Fruit fly (Drosophila melanogaster) whole organism, wandering third instar larva: ENCODE data around the gene CG14024.

Experiments used
- Abd-B ChIP-seq: fragments of >200 bp; optimal IDR thresholded peaks from 2 replicates; lab custom pipeline; 2017; ENCODE audit warnings: missing biosample characterization, missing genetic modification characterization
- CG32264 ChIP-seq: fragments of 200-800 bp; sonication (Bioruptor generic); optimal IDR thresholded peaks from 2 replicates; lab custom pipeline; 2016; ENCODE audit warnings: missing biosample characterization, missing genetic modification characterization
- CG9705 ChIP-seq: fragments of 200-800 bp; sonication (Bioruptor generic); optimal IDR thresholded peaks from 2 replicates; lab custom pipeline; 2018; ENCODE audit warnings: missing biosample characterization, mild to moderate bottlenecking, missing genetic modification characterization
- CrebA ChIP-seq: fragments of 200-800 bp; sonication (Bioruptor generic); optimal IDR thresholded peaks from 2 replicates; lab custom pipeline; 2016; ENCODE audit warnings: missing biosample characterization, mild to moderate bottlenecking, missing genetic modification characterization, borderline replicate concordance
- Dfd ChIP-seq: fragments of >200 bp; optimal IDR thresholded peaks from 2 replicates; lab custom pipeline; 2017; ENCODE audit warnings: missing biosample characterization, missing genetic modification characterization
- Dif ChIP-seq: fragments of 200-275, 200-300 bp; sonication (Bioruptor generic); optimal IDR thresholded peaks from 2 replicates; lab custom pipeline; 2018; ENCODE audit warnings: missing biosample characterization, missing genetic modification characterization; ENCODE audit not compliant: partially characterized antibody
- GATAd ChIP-seq: sonication (Bioruptor generic); optimal IDR thresholded peaks from 2 replicates; lab custom pipeline; 2016; ENCODE audit warnings: missing biosample characterization, missing genetic modification characterization
- HLH106 ChIP-seq: fragments of 200-800 bp; optimal IDR thresholded peaks from 3 replicates; lab custom pipeline; 2019; ENCODE audit warnings: missing biosample characterization, mild to moderate bottlenecking, missing genetic modification characterization, moderate library complexity
- Hnf4 ChIP-seq: fragments of 200-800 bp; sonication (Bioruptor generic); optimal IDR thresholded peaks from 2 replicates; lab custom pipeline; 2016; ENCODE audit warnings: missing biosample characterization, mild to moderate bottlenecking, missing genetic modification characterization
- Hr78 ChIP-seq: fragments of >200 bp; optimal IDR thresholded peaks from 2 replicates; lab custom pipeline; 2017; ENCODE audit warnings: missing biosample characterization, missing genetic modification characterization
- Hr83 ChIP-seq: fragments of 200-300 bp; sonication (Bioruptor generic); optimal IDR thresholded peaks from 2 replicates; lab custom pipeline; 2016; ENCODE audit warnings: missing biosample characterization, mild to moderate bottlenecking, missing genetic modification characterization, moderate library complexity; ENCODE audit not compliant: poor library complexity, severe bottlenecking
- Jra ChIP-seq: sonication (Bioruptor generic); optimal IDR thresholded peaks from 2 replicates; lab custom pipeline; 2016; ENCODE audit warnings: missing biosample characterization, missing genetic modification characterization
- Mio ChIP-seq: sonication (Bioruptor generic); optimal IDR thresholded peaks from 2 replicates; lab custom pipeline; 2016; ENCODE audit warnings: missing biosample characterization, missing genetic modification characterization
- Myc ChIP-seq: fragments of >200 bp; optimal IDR thresholded peaks from 2 replicates; lab custom pipeline; 2017
- N ChIP-seq: fragments of >200 bp; optimal IDR thresholded peaks from 2 replicates; lab custom pipeline; 2018; ENCODE audit warnings: missing biosample characterization, missing external identifiers, missing genetic modification characterization
- OdsH ChIP-seq: fragments of 200-800 bp; sonication (Bioruptor generic); optimal IDR thresholded peaks from 2 replicates; lab custom pipeline; 2016; ENCODE audit warnings: missing biosample characterization, mild to moderate bottlenecking, missing genetic modification characterization
- Rel ChIP-seq, 2 experiments: fragments of 200-800 bp; sonication (Bioruptor generic) in 1 of 2; optimal IDR thresholded peaks; 2 replicates in 1 of 2; 3 replicates in 1 of 2; lab custom pipeline; 2016 to 2019; ENCODE audit warnings: mild to moderate bottlenecking in 2 of 2, missing biosample characterization in 2 of 2, missing genetic modification characterization in 2 of 2, moderate library complexity in 1 of 2
- Sp1 ChIP-seq: fragments of 200-800 bp; sonication (Bioruptor generic); optimal IDR thresholded peaks from 3 replicates; lab custom pipeline; 2019; ENCODE audit warnings: missing biosample characterization, mild to moderate bottlenecking, missing genetic modification characterization, moderate library complexity
- Vsx2 ChIP-seq: fragments of 200-300, 225-300 bp; sonication (Bioruptor generic); optimal IDR thresholded peaks from 2 replicates; lab custom pipeline; 2018; ENCODE audit warnings: missing biosample characterization, missing genetic modification characterization; ENCODE audit not compliant: partially characterized antibody
- br ChIP-seq: fragments of 200-800 bp; sonication (Bioruptor generic); optimal IDR thresholded peaks from 2 replicates; lab custom pipeline; 2016; ENCODE audit warnings: missing biosample characterization, missing genetic modification characterization
- brk ChIP-seq: fragments of 200-800 bp; sonication (Bioruptor generic); optimal IDR thresholded peaks from 2 replicates; lab custom pipeline; 2016; ENCODE audit warnings: missing biosample characterization, mild to moderate bottlenecking, missing genetic modification characterization
- dl ChIP-seq, 2 experiments: fragments of 175-275, 200-275 bp in 1 of 2; fragments of 200-275 bp in 1 of 2; sonication (Bioruptor generic); optimal IDR thresholded peaks; lab custom pipeline; 2018; ENCODE audit warnings: mild to moderate bottlenecking in 2 of 2, missing biosample characterization in 2 of 2, missing genetic modification characterization in 2 of 2, moderate library complexity in 2 of 2; ENCODE audit not compliant: partially characterized antibody in 2 of 2, insufficient read depth in 1 of 2
- dmrt93B ChIP-seq: fragments of 200-800 bp; sonication (Bioruptor generic); optimal IDR thresholded peaks from 2 replicates; lab custom pipeline; 2018; ENCODE audit warnings: missing biosample characterization, mild to moderate bottlenecking, missing genetic modification characterization
- dsf ChIP-seq: sonication (Bioruptor generic); optimal IDR thresholded peaks from 2 replicates; lab custom pipeline; 2016; ENCODE audit warnings: missing biosample characterization, missing genetic modification characterization, borderline replicate concordance
- ey ChIP-seq: fragments of 200-800 bp; sonication (Bioruptor generic); optimal IDR thresholded peaks from 2 replicates; lab custom pipeline; 2016; ENCODE audit warnings: missing biosample characterization, missing genetic modification characterization
- foxo ChIP-seq, 2 experiments: fragments of 200-800 bp; sonication (Bioruptor generic); optimal IDR thresholded peaks; 2 replicates in 1 of 2; 3 replicates in 1 of 2; lab custom pipeline; 2016 to 2017; ENCODE audit warnings: missing biosample characterization in 2 of 2, missing genetic modification characterization in 2 of 2
- fru ChIP-seq: fragments of 200-800 bp; sonication (Bioruptor generic); optimal IDR thresholded peaks from 3 replicates; lab custom pipeline; 2016; ENCODE audit warnings: missing biosample characterization, mild to moderate bottlenecking, missing genetic modification characterization
- h ChIP-seq: fragments of 200-800 bp; sonication (Bioruptor generic); optimal IDR thresholded peaks from 3 replicates; lab custom pipeline; 2016; ENCODE audit warnings: missing biosample characterization, mild to moderate bottlenecking, missing genetic modification characterization
- jim ChIP-seq: fragments of 175-275, 200-325 bp; sonication (Bioruptor generic); optimal IDR thresholded peaks from 2 replicates; lab custom pipeline; 2016; ENCODE audit warnings: missing biosample characterization, mild to moderate bottlenecking, missing genetic modification characterization
- lola ChIP-seq: fragments of >200 bp; optimal IDR thresholded peaks from 2 replicates; lab custom pipeline; 2017; ENCODE audit warnings: missing biosample characterization, missing genetic modification characterization
- pan ChIP-seq: fragments of >200 bp; optimal IDR thresholded peaks from 2 replicates; lab custom pipeline; 2017
- psq ChIP-seq: fragments of 200-800 bp; sonication (Bioruptor generic); optimal IDR thresholded peaks from 3 replicates; lab custom pipeline; 2017; ENCODE audit warnings: missing biosample characterization, mild to moderate bottlenecking, missing genetic modification characterization, moderate library complexity
- rgr ChIP-seq: fragments of 200-800 bp; sonication (Bioruptor generic); optimal IDR thresholded peaks from 3 replicates; lab custom pipeline; 2016; ENCODE audit warnings: missing biosample characterization, mild to moderate bottlenecking, missing genetic modification characterization
- sage ChIP-seq: fragments of 200-800 bp; sonication (Bioruptor generic); optimal IDR thresholded peaks from 2 replicates; lab custom pipeline; 2016; ENCODE audit warnings: missing biosample characterization, mild to moderate bottlenecking, missing genetic modification characterization
- sv ChIP-seq: fragments of 200-800 bp; sonication (Bioruptor generic); optimal IDR thresholded peaks from 3 replicates; lab custom pipeline; 2016; ENCODE audit warnings: missing biosample characterization, missing genetic modification characterization
- tai ChIP-seq: sonication (Bioruptor generic); optimal IDR thresholded peaks from 2 replicates; lab custom pipeline; 2016; ENCODE audit warnings: missing biosample characterization, missing genetic modification characterization
- usp ChIP-seq: fragments of >200 bp; optimal IDR thresholded peaks from 2 replicates; lab custom pipeline; 2017; ENCODE audit warnings: missing biosample characterization, missing genetic modification characterization
- woc ChIP-seq: sonication (Bioruptor generic); optimal IDR thresholded peaks from 2 replicates; lab custom pipeline; 2016; ENCODE audit warnings: missing biosample characterization, mild to moderate bottlenecking, missing genetic modification characterization

Gene CG14024

dm6 chr2L:5291869-5292642 is 22.6 kb downstream of the CG14024 start:
- TF ChIP-seq dmrt93B (no peak), rgr (peak; percentile 0), br (no peak), Jra (GFP tag; lab: Kevin White, UChicago) (peak; percentile 48), Hnf4 (GFP tag; lab: Kevin White, UChicago) (no peak), h (GFP tag; lab: Kevin White, UChicago) (no peak), dl (GFP tag; optimal IDR thresholded peaks at IDR 0.05; lab: Kevin White, UChicago; ENCODE audit: insufficient read depth in 1 of 2, partially characterized antibody in 2 of 2) (peak in 1 of 2 experiments; percentile 53), jim (peak; percentile 87), Dfd (no peak), ey (GFP tag; lab: Kevin White, UChicago) (no peak), CG9705 (GFP tag; lab: Kevin White, UChicago) (no peak), lola (GFP tag; lab: Kevin White, UChicago) (no peak), CG32264 (no peak), brk (GFP tag; lab: Kevin White, UChicago) (no peak), GATAd (no peak), OdsH (GFP tag; lab: Kevin White, UChicago) (no peak), Sp1 (GFP tag; lab: Kevin White, UChicago) (peak; percentile 8), CrebA (GFP tag; lab: Kevin White, UChicago) (no peak), foxo (GFP tag; optimal IDR thresholded peaks at IDR 0.05; lab: Kevin White, UChicago) (no peak), Rel (GFP tag; optimal IDR thresholded peaks at IDR 0.05; lab: Kevin White, UChicago) (no peak), Rel (tag; optimal IDR thresholded peaks at IDR 0.05; lab: Kevin White, UChicago) (peak; percentile 37), dsf (GFP tag; lab: Kevin White, UChicago) (no peak), Myc (lab: Kevin White, UChicago) (no peak), Dif (GFP tag; lab: Kevin White, UChicago) (peak; percentile 79), HLH106 (peak; percentile 9), Hr83 (GFP tag; lab: Kevin White, UChicago) (peak; percentile 77), Abd-B (GFP tag; lab: Kevin White, UChicago) (peak; percentile 59), psq (GFP tag; lab: Kevin White, UChicago) (no peak), Vsx2 (GFP tag; lab: Kevin White, UChicago) (no peak), pan (lab: Kevin White, UChicago) (no peak), woc (no peak), usp (GFP tag; lab: Kevin White, UChicago) (no peak), sage (GFP tag; lab: Kevin White, UChicago) (no peak), tai (peak; percentile 21), N (peak; percentile 62), sv (GFP tag; lab: Kevin White, UChicago) (no peak), Hr78 (GFP tag; lab: Kevin White, UChicago) (no peak), fru (GFP tag; lab: Kevin White, UChicago) (peak; percentile 26), Mio (GFP tag; lab: Kevin White, UChicago) (no peak)

DNA sequence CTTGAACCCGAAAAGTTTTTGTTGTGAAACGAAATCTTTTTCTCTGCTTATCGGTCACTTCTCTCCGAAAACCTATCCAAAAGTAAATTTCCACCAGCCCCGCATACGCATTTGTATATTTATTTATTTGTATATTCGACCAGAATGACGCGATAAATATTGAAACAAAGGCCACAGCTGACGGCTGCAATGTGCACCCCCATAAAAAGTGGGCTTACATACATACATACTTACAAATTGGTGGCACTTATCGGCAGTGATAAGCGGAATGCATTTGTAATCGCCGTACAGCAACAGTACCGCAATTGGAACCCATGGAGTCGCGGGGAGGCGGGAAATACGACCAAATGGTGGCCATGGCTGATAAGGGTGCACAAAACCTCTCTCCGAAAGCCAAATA is 23.5 kb downstream of the CG14024 start:
- peak; percentile 30 for TF ChIP-seq br
- TF ChIP-seq Hr83 (GFP tag; lab: Kevin White, UChicago) = peak; percentile 39
- TF ChIP-seq sage (GFP tag; lab: Kevin White, UChicago) = no peak
- peak; percentile 76 for TF ChIP-seq CrebA (GFP tag; lab: Kevin White, UChicago)
- peak; percentile 43 for TF ChIP-seq h (GFP tag; lab: Kevin White, UChicago)
- peak; percentile 51 for TF ChIP-seq Jra (GFP tag; lab: Kevin White, UChicago)
- peak; percentile 21 for TF ChIP-seq Rel (GFP tag; optimal IDR thresholded peaks at IDR 0.05; lab: Kevin White, UChicago)
- TF ChIP-seq Rel (tag; optimal IDR thresholded peaks at IDR 0.05; lab: Kevin White, UChicago) = peak; percentile 92
- peak; percentile 47 for TF ChIP-seq Hnf4 (GFP tag; lab: Kevin White, UChicago)
- TF ChIP-seq dmrt93B = no peak
- TF ChIP-seq pan (lab: Kevin White, UChicago) = no peak
